Worm (Caenorhabditis elegans): ENCODE results near the gene mls-2.
A peak's percentile ranks its signal among the peaks of the same experiment; 100 is the strongest.

mls-2 gene

DNA sequence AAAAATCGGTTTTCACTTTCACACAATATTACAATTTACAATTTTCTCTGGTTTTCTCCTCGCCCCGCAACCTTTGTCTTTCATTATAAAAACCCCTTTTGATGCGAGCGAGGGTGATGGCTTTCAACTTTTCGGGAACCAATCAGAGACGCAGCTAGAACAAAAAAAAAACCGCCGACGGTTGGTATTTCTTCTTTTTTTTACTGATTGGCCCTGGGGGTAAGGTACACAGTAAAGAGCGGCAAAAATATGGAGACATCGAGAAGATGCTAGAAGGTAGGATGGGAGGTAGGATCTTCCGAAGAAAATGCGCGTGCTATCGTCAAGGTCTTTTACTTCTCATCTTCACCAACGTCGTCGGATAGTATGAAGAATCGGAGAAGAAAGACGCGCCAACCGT lies 47.3 kb upstream of the mls-2 start (continued):
- TF ChIP-seq alr-1 (tag; optimal IDR thresholded peaks at IDR 0.05; ENCODE audit: borderline replicate concordance) (no peak), F16B12.6 (tag; optimal IDR thresholded peaks at IDR 0.05) (no peak), vab-15 (tag; optimal IDR thresholded peaks at IDR 0.05) (no peak), lin-15B (tag; optimal IDR thresholded peaks at IDR 0.05) (no peak), C34B4.2 (tag; optimal IDR thresholded peaks at IDR 0.05) (no peak), sptf-1 (tag; optimal IDR thresholded peaks at IDR 0.05) (no peak), tbx-2 (tag; optimal IDR thresholded peaks at IDR 0.05) (no peak), lir-3 (tag; optimal IDR thresholded peaks at IDR 0.05; ENCODE audit: poor library complexity) (no peak), efl-3 (GFP tag; optimal IDR thresholded peaks at IDR 0.05) (no peak), pag-3 (tag; optimal IDR thresholded peaks at IDR 0.05; ENCODE audit: borderline replicate concordance, insufficient read depth) (no peak), ceh-90 (tag; optimal IDR thresholded peaks at IDR 0.05) (no peak), nhr-11 (tag; optimal IDR thresholded peaks at IDR 0.05) (no peak), dpl-1 (GFP tag; optimal IDR thresholded peaks at IDR 0.05) (no peak), mdl-1 (tag; optimal IDR thresholded peaks at IDR 0.05) (no peak), nhr-85 (tag) (peak; percentile 78), grh-1 (GFP tag; IDR thresholded peaks at IDR 0.05) (no peak), nhr-76 (tag; optimal IDR thresholded peaks at IDR 0.05) (no peak), lin-35 (GFP tag; optimal IDR thresholded peaks at IDR 0.05) (no peak), aha-1 (tag; optimal IDR thresholded peaks at IDR 0.05) (no peak), lin-39 (tag; optimal IDR thresholded peaks at IDR 0.05) (no peak), nhr-28 (tag; optimal IDR thresholded peaks at IDR 0.05) (no peak), dsc-1 (tag; optimal IDR thresholded peaks at IDR 0.05) (no peak), nhr-71 (tag; optimal IDR thresholded peaks at IDR 0.05) (peak; percentile 33), snu-23 (GFP tag; optimal IDR thresholded peaks at IDR 0.05) (peak; percentile 62), unc-30 (tag; optimal IDR thresholded peaks at IDR 0.05) (no peak), mab-9 (GFP tag; IDR thresholded peaks at IDR 0.05) (no peak), nhr-77 (tag; optimal IDR thresholded peaks at IDR 0.05) (no peak), lsy-2 (tag; optimal IDR thresholded peaks at IDR 0.05) (peak in 1 of 2 experiments; percentile 29), unc-86 (tag; optimal IDR thresholded peaks at IDR 0.05) (no peak), ets-5 (GFP tag; IDR thresholded peaks at IDR 0.05) (no peak), aly-2 (tag; optimal IDR thresholded peaks at IDR 0.05) (no peak), ceh-82 (tag; optimal IDR thresholded peaks at IDR 0.05) (no peak), ces-1 (GFP tag; optimal IDR thresholded peaks at IDR 0.05) (no peak), egl-13 (tag; optimal IDR thresholded peaks at IDR 0.05) (no peak), pax-3 (tag; optimal IDR thresholded peaks at IDR 0.05) (no peak), nhr-20 (tag; optimal IDR thresholded peaks at IDR 0.05) (peak; percentile 52), irx-1 (tag; optimal IDR thresholded peaks at IDR 0.05) (no peak), nhr-47 (tag; optimal IDR thresholded peaks at IDR 0.05) (no peak), zag-1 (tag; optimal IDR thresholded peaks at IDR 0.05) (no peak), fkh-8 (tag; optimal IDR thresholded peaks at IDR 0.05) (no peak), snpc-4 (tag; optimal IDR thresholded peaks at IDR 0.05) (no peak), C04F5.9 (tag; optimal IDR thresholded peaks at IDR 0.05) (no peak), ceh-63 (GFP tag; optimal IDR thresholded peaks at IDR 0.05) (no peak), unc-130 (tag; optimal IDR thresholded peaks at IDR 0.05) (no peak), elt-2 (tag; optimal IDR thresholded peaks at IDR 0.05) (no peak), hpl-2 (GFP tag; optimal IDR thresholded peaks at IDR 0.05) (no peak), sox-4 (tag; optimal IDR thresholded peaks at IDR 0.05) (no peak), isw-1 (GFP tag; IDR thresholded peaks at IDR 0.05) (no peak), jun-1 (tag; optimal IDR thresholded peaks at IDR 0.05) (no peak), xbp-1 (tag; optimal IDR thresholded peaks at IDR 0.05) (no peak)

Data from whole organism, L1 larva.